Worm (Caenorhabditis elegans): Measurements from ENCODE around the gene C41H7.9.

DNA sequence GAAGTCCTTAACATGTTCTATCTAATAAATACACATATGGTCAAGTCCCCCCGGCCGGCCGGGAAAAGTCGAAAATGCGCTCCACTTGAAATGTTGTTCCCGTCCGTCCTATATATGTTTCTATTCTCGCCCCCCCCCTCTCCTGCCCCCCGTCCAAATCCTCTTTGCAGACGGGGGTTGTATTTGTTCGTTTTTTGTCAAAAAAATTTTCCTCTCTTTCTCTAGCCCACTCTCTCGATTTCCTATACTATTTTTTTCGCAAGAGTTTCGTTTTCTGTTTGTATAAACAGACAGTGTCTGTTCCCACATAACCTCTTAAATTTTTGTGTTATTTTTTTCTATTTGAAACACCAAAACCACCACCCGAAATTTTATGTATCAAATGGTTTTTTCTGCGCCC, 45.0 kb downstream of the C41H7.9 start:
- TF ChIP-seq lin-39 (tag; optimal IDR thresholded peaks at IDR 0.05) (no peak), ztf-4 (tag; optimal IDR thresholded peaks at IDR 0.05) (no peak), snpc-4 (tag; optimal IDR thresholded peaks at IDR 0.05) (no peak), elt-1 (tag; optimal IDR thresholded peaks at IDR 0.05) (no peak), zag-1 (tag; optimal IDR thresholded peaks at IDR 0.05) (no peak), unc-39 (tag; optimal IDR thresholded peaks at IDR 0.05) (no peak), fos-1 (tag; optimal IDR thresholded peaks at IDR 0.05) (no peak), lsy-2 (tag; optimal IDR thresholded peaks at IDR 0.05) (no peak), nhr-11 (tag; optimal IDR thresholded peaks at IDR 0.05) (no peak)

Data from whole organism, L2 larva.